Worm (Caenorhabditis elegans): ENCODE results near the gene math-8.

The math-8 gene

ce11 chrII:1884635-1885034 lies 4.3 kb downstream of the math-8 start, which contains the start of gene math-6 (continued):
- no peak for TF ChIP-seq mcd-1 (GFP tag; IDR thresholded peaks at IDR 0.05)
- no peak for TF ChIP-seq B0261.1 (tag; optimal IDR thresholded peaks at IDR 0.05)
- no peak for TF ChIP-seq nhr-179 (tag; optimal IDR thresholded peaks at IDR 0.05)

ce11 chrII:1882705-1883104 lies 6.3 kb downstream of the math-8 start, which contains the start of gene math-5:
Gene math-5 (minus strand): TSS chrII:1882805.
- TF ChIP-seq zfh-2 (GFP tag; conservative IDR thresholded peaks at IDR 0.05), result no peak
- no peak for TF ChIP-seq cebp-1 (GFP tag; IDR thresholded peaks at IDR 0.05)
- TF ChIP-seq cebp-1 (tag; optimal IDR thresholded peaks at IDR 0.05), result no peak
- TF ChIP-seq snpc-1.1 (tag; optimal IDR thresholded peaks at IDR 0.05; ENCODE audit: insufficient read depth), result no peak
- TF ChIP-seq dpff-1 (tag; optimal IDR thresholded peaks at IDR 0.05), result no peak
- no peak for TF ChIP-seq ztf-22 (GFP tag; optimal IDR thresholded peaks at IDR 0.05)
- TF ChIP-seq gei-17 (GFP tag; optimal IDR thresholded peaks at IDR 0.05), result no peak

DNA sequence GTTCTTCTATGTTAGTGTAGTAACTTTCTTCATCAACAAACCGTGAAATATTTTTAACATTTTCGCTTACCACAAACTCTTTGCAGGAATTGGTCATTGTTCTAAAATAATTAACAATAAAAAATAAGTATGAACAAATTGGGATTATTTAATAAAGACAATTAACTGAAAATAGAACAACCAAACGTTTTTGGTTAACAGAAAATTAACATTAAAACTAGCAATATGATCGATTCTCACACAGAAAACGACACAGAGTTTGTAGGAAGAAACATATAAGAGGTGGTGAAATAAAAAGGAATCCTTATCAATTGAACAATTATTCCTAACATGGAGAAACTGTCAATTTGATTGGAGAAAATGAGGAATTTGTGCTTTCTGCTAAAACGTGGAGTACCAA lies 10.3 kb downstream of the math-8 start, which contains the start of gene math-16:
Gene math-16, minus strand, starts transcription at position 101 of the 400 bp plus-strand sequence.
- TF ChIP-seq F22D6.2 (tag; optimal IDR thresholded peaks at IDR 0.05), result no peak
- TF ChIP-seq snpc-3.4 (tag; optimal IDR thresholded peaks at IDR 0.05), result no peak
- TF ChIP-seq aptf-2 (GFP tag; conservative IDR thresholded peaks at IDR 0.05), result no peak
- TF ChIP-seq sptf-2 (GFP tag; optimal IDR thresholded peaks at IDR 0.05), result no peak
- TF ChIP-seq B0336.3 (GFP tag; IDR thresholded peaks at IDR 0.05), result no peak
- no peak for TF ChIP-seq T26A5.8 (tag; optimal IDR thresholded peaks at IDR 0.05)
- no peak for TF ChIP-seq F39B2.1 (GFP tag; IDR thresholded peaks at IDR 0.05)
- TF ChIP-seq ceh-40 (GFP tag; IDR thresholded peaks at IDR 0.05), result no peak
- no peak for TF ChIP-seq ceh-100 (GFP tag; IDR thresholded peaks at IDR 0.05)
- no peak for TF ChIP-seq let-607 (tag; optimal IDR thresholded peaks at IDR 0.05)

DNA sequence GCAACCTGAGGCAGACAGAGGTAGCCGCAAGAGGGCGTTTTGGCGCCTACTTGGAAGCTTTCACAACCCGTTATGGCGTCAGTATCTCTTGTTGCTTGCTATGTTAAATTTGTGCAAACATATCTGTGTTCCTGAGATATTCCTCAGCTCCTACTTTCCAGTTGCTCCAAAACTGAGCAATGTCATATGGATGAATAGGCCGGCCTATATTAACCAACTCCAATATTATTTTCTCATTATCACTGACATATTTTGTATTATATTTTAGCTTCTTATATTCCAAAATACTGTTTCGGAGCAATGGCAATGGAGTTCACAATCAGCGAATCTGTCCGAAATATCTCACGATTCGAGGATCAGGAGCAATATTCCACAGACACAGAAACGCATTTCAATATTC lies 13.3 kb downstream of the math-8 start, which contains the start of gene math-13:
Gene math-13, plus strand, starts transcription at position 301 of the 400 bp plus-strand sequence.
- TF ChIP-seq ceh-91 (GFP tag; IDR thresholded peaks at IDR 0.05) (no peak), sdz-38 (tag; optimal IDR thresholded peaks at IDR 0.05) (no peak), ztf-3 (GFP tag; optimal IDR thresholded peaks at IDR 0.05) (no peak), ceh-27 (GFP tag; optimal IDR thresholded peaks at IDR 0.05) (no peak), rec-8 (tag; optimal IDR thresholded peaks at IDR 0.05) (no peak), attf-3 (GFP tag; conservative IDR thresholded peaks at IDR 0.05) (no peak), lag-1 (GFP tag; IDR thresholded peaks at IDR 0.05) (no peak), K12H6.12 (tag; optimal IDR thresholded peaks at IDR 0.05) (no peak), F39B2.1 (GFP tag; IDR thresholded peaks at IDR 0.05) (no peak), Y53G8AR.9 (GFP tag; conservative IDR thresholded peaks at IDR 0.05) (no peak), dpl-1 (GFP tag; optimal IDR thresholded peaks at IDR 0.05) (no peak)

DNA sequence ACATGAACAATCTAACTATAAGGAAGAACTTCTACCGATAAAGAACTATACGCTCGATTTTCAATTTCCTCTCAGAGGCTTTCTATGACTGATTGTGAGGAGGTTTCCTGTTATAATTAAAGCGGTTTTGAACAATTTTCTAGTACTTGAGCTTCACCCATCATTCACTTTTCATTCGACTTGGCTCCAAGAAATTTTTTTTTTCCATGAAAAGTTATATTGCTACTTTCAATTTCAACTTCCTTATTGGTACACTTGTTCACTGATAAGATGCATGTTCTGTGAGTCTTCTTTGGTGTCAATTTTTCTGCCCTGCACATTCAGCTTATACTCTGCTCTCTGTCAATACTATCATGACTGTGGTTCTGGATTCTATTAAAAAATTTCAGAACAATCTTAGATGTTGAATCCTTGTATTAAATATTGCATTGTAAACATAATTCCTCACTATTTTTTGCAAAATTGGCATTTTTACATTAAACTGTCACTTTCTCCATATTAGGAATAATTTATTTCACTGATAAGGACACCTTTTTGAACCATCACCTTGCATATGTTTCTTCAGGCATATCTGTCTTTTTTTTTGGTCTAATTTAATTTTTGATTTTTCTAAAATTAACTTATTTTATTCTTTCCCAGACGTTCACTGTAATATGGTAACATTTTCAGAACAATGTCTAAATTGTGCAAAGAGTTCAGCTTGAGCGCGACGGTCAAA lies 17.9 kb downstream of the math-8 start, which contains the start of gene math-10:
Gene math-10, plus strand, starts transcription at position 668 of the 718 bp plus-strand sequence.
- TF ChIP-seq aptf-3 (GFP tag; IDR thresholded peaks at IDR 0.05), result no peak
- peak; percentile 72 for TF ChIP-seq nhr-80 (tag; optimal IDR thresholded peaks at IDR 0.05)
